Fruit fly (Drosophila melanogaster) Kc167 (cell line): ENCODE data around the gene CG16800.

Experiments used
- Myc ChIP-seq: fragments of >200 bp; optimal IDR thresholded peaks from 2 replicates; lab custom pipeline; 2017; ENCODE audit warnings: missing external identifiers
- Sin3A ChIP-seq: fragments of >200 bp; optimal IDR thresholded peaks from 2 replicates; lab custom pipeline; 2018; ENCODE audit warnings: missing external identifiers
- h ChIP-seq: fragments of >200 bp; optimal IDR thresholded peaks from 3 replicates; lab custom pipeline; 2018; ENCODE audit warnings: missing external identifiers
- insv ChIP-seq: fragments of >200 bp; optimal IDR thresholded peaks from 3 replicates; lab custom pipeline; 2018; ENCODE audit warnings: missing external identifiers
- psq ChIP-seq: fragments of >200 bp; optimal IDR thresholded peaks from 2 replicates; lab custom pipeline; 2017; ENCODE audit warnings: missing external identifiers
- ttk ChIP-seq: sonication (Bioruptor generic); optimal IDR thresholded peaks from 2 replicates; lab custom pipeline; 2017; ENCODE audit warnings: missing external identifiers

CG16800 gene

dm6 chr2L:12966290-12966689, at the start of gene CG16800:
Gene CG16800, plus strand, starts transcription at chr2L:12966590.
- no peak for TF ChIP-seq ttk
- no peak for TF ChIP-seq insv (lab: Kevin White, UChicago)
- TF ChIP-seq h (lab: Kevin White, UChicago): no peak
- no peak for TF ChIP-seq Myc (lab: Kevin White, UChicago)
- no peak for TF ChIP-seq Sin3A (lab: Kevin White, UChicago)
- no peak for TF ChIP-seq psq (lab: Kevin White, UChicago)

- no peak for TF ChIP-seq Myc (lab: Kevin White, UChicago)
- TF ChIP-seq Sin3A (lab: Kevin White, UChicago): no peak
- no peak for TF ChIP-seq ttk
- no peak for TF ChIP-seq psq (lab: Kevin White, UChicago)
- TF ChIP-seq h (lab: Kevin White, UChicago): no peak
- TF ChIP-seq insv (lab: Kevin White, UChicago): no peak
These were observed 45.6 kb upstream of the CG16800 start, which contains the start of gene ACXA for dm6 chr2L:12920791-12921190. Gene ACXA, plus strand, starts transcription at chr2L:12921091.

dm6 chr2L:12925311-12925710, 41.1 kb upstream of the CG16800 start, which contains the start of gene ACXE:
Gene ACXE, plus strand, starts transcription at chr2L:12925611.
- no peak for TF ChIP-seq Myc (lab: Kevin White, UChicago)
- no peak for TF ChIP-seq Sin3A (lab: Kevin White, UChicago)
- TF ChIP-seq insv (lab: Kevin White, UChicago): no peak
- no peak for TF ChIP-seq psq (lab: Kevin White, UChicago)
- TF ChIP-seq ttk: no peak
- TF ChIP-seq h (lab: Kevin White, UChicago): no peak

- TF ChIP-seq Sin3A (lab: Kevin White, UChicago): no peak
- TF ChIP-seq Myc (lab: Kevin White, UChicago): no peak
- no peak for TF ChIP-seq h (lab: Kevin White, UChicago)
- TF ChIP-seq ttk: no peak
- no peak for TF ChIP-seq insv (lab: Kevin White, UChicago)
- TF ChIP-seq psq (lab: Kevin White, UChicago): no peak
These were observed 33.4 kb upstream of the CG16800 start for dm6 chr2L:12932996-12933395.

dm6 chr2L:12950682-12951081, 15.7 kb upstream of the CG16800 start:
- TF ChIP-seq ttk: no peak
- TF ChIP-seq insv (lab: Kevin White, UChicago): no peak
- no peak for TF ChIP-seq psq (lab: Kevin White, UChicago)
- no peak for TF ChIP-seq h (lab: Kevin White, UChicago)
- TF ChIP-seq Sin3A (lab: Kevin White, UChicago): no peak
- TF ChIP-seq Myc (lab: Kevin White, UChicago): no peak

dm6 chr2L:12969569-12969968, 3.2 kb downstream of the CG16800 start:
- TF ChIP-seq psq (lab: Kevin White, UChicago): no peak
- TF ChIP-seq h (lab: Kevin White, UChicago): no peak
- TF ChIP-seq Myc (lab: Kevin White, UChicago): no peak
- TF ChIP-seq ttk: no peak
- TF ChIP-seq insv (lab: Kevin White, UChicago): no peak
- TF ChIP-seq Sin3A (lab: Kevin White, UChicago): no peak

- TF ChIP-seq ttk: no peak
- TF ChIP-seq Sin3A (lab: Kevin White, UChicago): no peak
- TF ChIP-seq Myc (lab: Kevin White, UChicago): no peak
- no peak for TF ChIP-seq insv (lab: Kevin White, UChicago)
- TF ChIP-seq h (lab: Kevin White, UChicago): no peak
- TF ChIP-seq psq (lab: Kevin White, UChicago): no peak
These were observed 7.7 kb downstream of the CG16800 start, which contains the start of gene Vha68-2 for dm6 chr2L:12974045-12974539. Gene Vha68-2, plus strand, starts transcription at chr2L:12974322.

dm6 chr2L:12974562-12975366, 8.4 kb downstream of the CG16800 start:
- TF ChIP-seq Sin3A (lab: Kevin White, UChicago): no peak
- no peak for TF ChIP-seq ttk
- no peak for TF ChIP-seq insv (lab: Kevin White, UChicago)
- TF ChIP-seq psq (lab: Kevin White, UChicago): peak; percentile 26
- TF ChIP-seq h (lab: Kevin White, UChicago): no peak
- TF ChIP-seq Myc (lab: Kevin White, UChicago): no peak

dm6 chr2L:12975367-12975655, 8.9 kb downstream of the CG16800 start:
- TF ChIP-seq Sin3A (lab: Kevin White, UChicago) (no peak), Myc (lab: Kevin White, UChicago) (no peak), ttk (no peak), h (lab: Kevin White, UChicago) (no peak), insv (lab: Kevin White, UChicago) (no peak), psq (lab: Kevin White, UChicago) (no peak)

- TF ChIP-seq Sin3A (lab: Kevin White, UChicago): no peak
- TF ChIP-seq h (lab: Kevin White, UChicago): no peak
- TF ChIP-seq Myc (lab: Kevin White, UChicago): no peak
- no peak for TF ChIP-seq insv (lab: Kevin White, UChicago)
- no peak for TF ChIP-seq psq (lab: Kevin White, UChicago)
- TF ChIP-seq ttk: no peak
These were observed 12.1 kb downstream of the CG16800 start, which contains the start of gene Vha68-3 for dm6 chr2L:12978486-12978885. Gene Vha68-3, plus strand, starts transcription at chr2L:12978786.

- TF ChIP-seq psq (lab: Kevin White, UChicago): no peak
- TF ChIP-seq ttk: no peak
- TF ChIP-seq h (lab: Kevin White, UChicago): no peak
- no peak for TF ChIP-seq insv (lab: Kevin White, UChicago)
- TF ChIP-seq Sin3A (lab: Kevin White, UChicago): no peak
- TF ChIP-seq Myc (lab: Kevin White, UChicago): no peak
These were observed 15.7 kb downstream of the CG16800 start for dm6 chr2L:12982107-12982506.
